Worm (Caenorhabditis elegans): Measurements from ENCODE around the gene srw-6.

- no peak for TF ChIP-seq mdl-1 (tag; optimal IDR thresholded peaks at IDR 0.05)
- no peak for TF ChIP-seq fos-1 (tag; optimal IDR thresholded peaks at IDR 0.05)
- no peak for TF ChIP-seq lsy-2 (tag; optimal IDR thresholded peaks at IDR 0.05)
- no peak for TF ChIP-seq unc-62 (GFP tag; optimal IDR thresholded peaks at IDR 0.05)
- TF ChIP-seq nhr-77 (tag; optimal IDR thresholded peaks at IDR 0.05): no peak
- TF ChIP-seq lin-13 (GFP tag; optimal IDR thresholded peaks at IDR 0.05): no peak
- no peak for TF ChIP-seq blmp-1 (tag; optimal IDR thresholded peaks at IDR 0.05; ENCODE audit: insufficient read depth)
- no peak for TF ChIP-seq ceh-16 (tag; optimal IDR thresholded peaks at IDR 0.05)
- no peak for TF ChIP-seq R02D3.7 (tag; optimal IDR thresholded peaks at IDR 0.05)
- TF ChIP-seq skn-1 (tag; optimal IDR thresholded peaks at IDR 0.05): no peak
These were observed 46.6 kb upstream of the srw-6 start for ce11 chrV:3761829-3762228.
